Worm (Caenorhabditis elegans): Measurements from ENCODE around the gene B0563.6.

ce11 chrX:9168239-9168638, 30.7 kb downstream of the B0563.6 start, which contains the start of gene B0563.9:
- no peak for TF ChIP-seq ets-7 (tag; optimal IDR thresholded peaks at IDR 0.05)
- TF ChIP-seq B0310.2 (tag; optimal IDR thresholded peaks at IDR 0.05), result no peak
- no peak for TF ChIP-seq sea-1 (GFP tag; conservative IDR thresholded peaks at IDR 0.05)
- TF ChIP-seq ama-1 (optimal IDR thresholded peaks at IDR 0.05), result no peak
- no peak for TF ChIP-seq hmbx-1 (tag; optimal IDR thresholded peaks at IDR 0.05)
- TF ChIP-seq tbx-11 (GFP tag; IDR thresholded peaks at IDR 0.05), result no peak
- TF ChIP-seq pes-1 (GFP tag; IDR thresholded peaks at IDR 0.05), result no peak
- no peak for TF ChIP-seq tra-4 (tag; optimal IDR thresholded peaks at IDR 0.05)
- no peak for TF ChIP-seq ceh-36 (tag; optimal IDR thresholded peaks at IDR 0.05)

Data from whole organism, early embryonic.